Worm (Caenorhabditis elegans) whole organism, young adult: ENCODE measurements around the gene F07A11.4.

Source experiments
- ama-1 ChIP-seq, 3 experiments: fragments of 150-350 bp in 1 of 3; sonication (generic microtip) in 2 of 3; optimal IDR thresholded peaks; 2 replicates each; lab custom pipeline; 2014 to 2018; ENCODE audit warnings: missing biosample characterization in 2 of 3, missing genetic modification characterization in 2 of 3, missing genetic modification reagents in 2 of 3
- cebp-1 ChIP-seq, 2 experiments: fragments of 200-800 bp in 1 of 2; sonication (Bioruptor generic) in 1 of 2; sonication (generic microtip) in 1 of 2; IDR thresholded peaks in 1 of 2; optimal IDR thresholded peaks in 1 of 2; 2 replicates each; pipeline versions ENCODE4 v1.3.6 to Lab custom; 2017 to 2022; ENCODE audit warnings: missing compliant biosample characterization in 2 of 2, missing genetic modification characterization in 2 of 2, mild to moderate bottlenecking in 1 of 2, missing genetic modification reagents in 1 of 2, moderate library complexity in 1 of 2
- die-1 ChIP-seq: sonication (generic microtip); optimal IDR thresholded peaks from 2 replicates; lab custom pipeline; 2016; ENCODE audit warnings: missing genotype, mild to moderate bottlenecking, missing genetic modification characterization, missing compliant biosample characterization
- dpl-1 ChIP-seq: fragments of 150-350 bp; optimal IDR thresholded peaks from 2 replicates; lab custom pipeline; 2014; ENCODE audit warnings: missing biosample characterization, missing genetic modification reagents, missing genetic modification characterization
- nfya-1 ChIP-seq: sonication (generic microtip); optimal IDR thresholded peaks from 2 replicates; lab custom pipeline; 2017; ENCODE audit warnings: antibody characterized with exemption, missing compliant biosample characterization, missing genetic modification characterization, borderline replicate concordance; ENCODE audit not compliant: insufficient read depth
- nhr-90 ChIP-seq: sonication (generic microtip); optimal IDR thresholded peaks from 2 replicates; lab custom pipeline; 2016; ENCODE audit warnings: missing genotype, mild to moderate bottlenecking, missing genetic modification characterization, missing compliant biosample characterization
- pha-4 ChIP-seq: fragments of 150-350 bp; sonication (generic microtip); optimal IDR thresholded peaks from 2 replicates; lab custom pipeline; 2014; ENCODE audit warnings: missing biosample characterization, missing genetic modification reagents, missing genetic modification characterization
- unc-62 ChIP-seq: fragments of 150-350 bp; optimal IDR thresholded peaks from 2 replicates; lab custom pipeline; 2014; ENCODE audit warnings: missing biosample characterization, missing genetic modification reagents, missing genetic modification characterization
- ztf-18 ChIP-seq: sonication (generic microtip); optimal IDR thresholded peaks from 2 replicates; lab custom pipeline; 2016; ENCODE audit warnings: missing genotype, mild to moderate bottlenecking, missing genetic modification characterization, missing compliant biosample characterization
- ztf-6 ChIP-seq: fragments of 200-800 bp; sonication (Bioruptor generic); IDR thresholded peaks from 2 replicates; pipeline ENCODE4 v1.3.6; 2022; ENCODE audit warnings: missing genetic modification reagents, missing genetic modification characterization, missing compliant biosample characterization

DNA sequence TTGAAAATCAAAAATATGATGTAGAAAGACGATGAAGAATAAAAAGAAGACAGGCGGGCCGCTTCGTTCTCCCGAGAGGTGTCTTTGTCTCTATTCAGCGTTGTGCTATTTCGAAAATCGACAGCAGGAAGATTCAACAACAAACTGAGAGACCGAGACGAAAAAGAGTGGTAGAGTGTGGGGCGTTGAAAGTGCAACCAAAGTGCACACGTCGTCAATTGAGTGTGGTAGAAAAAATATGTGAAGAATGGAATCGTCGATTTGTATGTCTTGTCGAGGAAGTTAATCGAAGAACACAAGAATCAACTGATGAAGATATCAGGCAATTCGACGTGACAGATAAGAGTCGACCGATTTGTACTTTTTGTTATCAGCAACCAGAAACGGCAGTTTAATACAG, 18.4 kb downstream of the F07A11.4 start:
- TF ChIP-seq die-1 (tag; lab: Kevin White, UChicago) = no peak
- TF ChIP-seq ama-1 (optimal IDR thresholded peaks at IDR 0.05; lab: Kevin White, UChicago) = no peak
- TF ChIP-seq ama-1 (GFP tag; optimal IDR thresholded peaks at IDR 0.05; lab: Kevin White, UChicago) = no peak
- TF ChIP-seq nhr-90 (tag; lab: Kevin White, UChicago) = no peak
- no peak for TF ChIP-seq ztf-18 (tag; lab: Kevin White, UChicago)
- TF ChIP-seq pha-4 = no peak
- TF ChIP-seq unc-62 (GFP tag; lab: Kevin White, UChicago) = no peak
- TF ChIP-seq ztf-6 (GFP tag; lab: Robert Waterston, UW) = no peak
- no peak for TF ChIP-seq nfya-1 (tag; lab: Kevin White, UChicago)
- no peak for TF ChIP-seq cebp-1 (GFP tag; IDR thresholded peaks at IDR 0.05; lab: Robert Waterston, UW)
- peak; percentile 62 for TF ChIP-seq cebp-1 (tag; optimal IDR thresholded peaks at IDR 0.05; lab: Kevin White, UChicago)
- no peak for TF ChIP-seq dpl-1
